Worm (Caenorhabditis elegans): ENCODE measurements around the gene Y62H9A.1.

DNA sequence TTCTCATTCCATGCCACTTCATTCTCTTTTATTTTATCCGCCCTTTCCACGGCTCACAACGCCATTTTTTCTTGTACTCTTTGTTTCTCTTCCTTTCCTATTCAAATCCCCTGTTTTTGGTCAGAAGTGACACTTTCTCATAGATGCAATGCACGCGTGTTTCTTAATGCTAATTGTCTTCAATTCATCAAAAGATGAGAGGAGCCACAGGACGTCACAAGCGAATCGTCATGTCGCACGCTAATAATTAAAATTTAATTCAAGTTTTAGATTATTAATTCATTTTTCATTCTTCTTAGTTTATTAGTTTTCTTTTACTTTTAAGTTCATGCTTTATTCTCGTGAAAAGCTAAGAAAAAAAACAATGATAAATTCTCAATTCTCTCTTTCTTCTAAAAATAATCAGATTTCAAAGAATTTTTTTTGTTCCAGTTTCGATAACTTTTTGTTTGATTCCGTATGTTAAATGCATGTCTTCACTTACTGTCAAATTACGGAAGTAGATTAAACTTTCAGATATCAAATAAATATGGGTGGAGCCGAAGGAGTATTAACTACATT lies 45.5 kb downstream of the Y62H9A.1 start, which contains the start of gene Y62H9A.14:
- no peak for TF ChIP-seq elt-2 (tag; optimal IDR thresholded peaks at IDR 0.05)
- no peak for TF ChIP-seq ceh-22 (tag; optimal IDR thresholded peaks at IDR 0.05)
- no peak for TF ChIP-seq sox-2 (GFP tag; IDR thresholded peaks at IDR 0.05)
- no peak for TF ChIP-seq nfya-1 (tag; optimal IDR thresholded peaks at IDR 0.05)
- no peak for TF ChIP-seq K02D7.2 (tag; optimal IDR thresholded peaks at IDR 0.05)
- no peak for TF ChIP-seq pros-1 (tag; optimal IDR thresholded peaks at IDR 0.05)
- TF ChIP-seq rnt-1 (tag; optimal IDR thresholded peaks at IDR 0.05) = no peak
- TF ChIP-seq ceh-48 (tag; optimal IDR thresholded peaks at IDR 0.05) = no peak
- no peak for TF ChIP-seq pqm-1 (tag; optimal IDR thresholded peaks at IDR 0.05)
